Fruit fly (Drosophila melanogaster) whole organism, embryonic: ENCODE measurements around the gene Pvf1.
A peak's percentile ranks its signal among the peaks of the same experiment; 100 is the strongest.

ENCODE experiments used
- ATbp ChIP-seq: fragments of 200-800 bp; sonication (Bioruptor generic); optimal IDR thresholded peaks from 2 replicates; lab custom pipeline; 2017; ENCODE audit warnings: missing biosample characterization, mild to moderate bottlenecking, missing genetic modification characterization, missing genetic modification reagents
- Blimp-1 ChIP-seq: fragments of 200-800 bp; sonication (Bioruptor generic); optimal IDR thresholded peaks from 3 replicates; lab custom pipeline; 2018; ENCODE audit warnings: missing biosample characterization, missing genetic modification characterization, mild to moderate bottlenecking, moderate library complexity, missing genetic modification reagents
- CG10321 ChIP-seq: fragments of 200-800 bp; sonication (Bioruptor generic); IDR thresholded peaks from 2 replicates; pipeline ENCODE4 v1.3.6; 2022; ENCODE audit warnings: missing biosample characterization, missing genetic modification characterization
- CG10565 ChIP-seq: fragments of 200-800 bp; sonication (Bioruptor generic); optimal IDR thresholded peaks from 3 replicates; lab custom pipeline; 2016; ENCODE audit warnings: missing biosample characterization, mild to moderate bottlenecking, missing genetic modification characterization
- CG10654 ChIP-seq: fragments of 200-800 bp; sonication (Bioruptor generic); optimal IDR thresholded peaks from 2 replicates; lab custom pipeline; 2016; ENCODE audit warnings: missing biosample characterization, missing genetic modification characterization
- CG11504 ChIP-seq: fragments of 200-800 bp; sonication (Bioruptor generic); optimal IDR thresholded peaks from 3 replicates; lab custom pipeline; 2019; ENCODE audit warnings: missing biosample characterization, mild to moderate bottlenecking, missing genetic modification characterization, moderate library complexity
- CG15269 ChIP-seq: fragments of 200-800 bp; sonication (Bioruptor generic); optimal IDR thresholded peaks from 2 replicates; lab custom pipeline; 2018; ENCODE audit warnings: missing biosample characterization, mild to moderate bottlenecking, missing genetic modification characterization, moderate library complexity
- CG1647 ChIP-seq: fragments of 200-800 bp; sonication (Bioruptor generic); optimal IDR thresholded peaks from 3 replicates; lab custom pipeline; 2016; ENCODE audit warnings: missing biosample characterization, missing genetic modification characterization
- CG30403 ChIP-seq: fragments of 200-800 bp; sonication (Bioruptor generic); optimal IDR thresholded peaks from 3 replicates; lab custom pipeline; 2016; ENCODE audit warnings: missing biosample characterization, missing genetic modification characterization
- CG31388 ChIP-seq: fragments of 200-800 bp; sonication (Bioruptor generic); optimal IDR thresholded peaks from 2 replicates; lab custom pipeline; 2016; ENCODE audit warnings: missing biosample characterization, missing genetic modification characterization
- CG3163 ChIP-seq: fragments of 200-800 bp; sonication (Bioruptor generic); optimal IDR thresholded peaks from 3 replicates; lab custom pipeline; 2016; ENCODE audit warnings: missing biosample characterization, missing genetic modification characterization
- CG33213 ChIP-seq: fragments of 200-800 bp; sonication (Bioruptor generic); optimal IDR thresholded peaks from 3 replicates; lab custom pipeline; 2016; ENCODE audit warnings: missing biosample characterization, missing genetic modification characterization
- CG34224 ChIP-seq: fragments of 200-800 bp; sonication (Bioruptor generic); IDR thresholded peaks from 3 replicates; pipeline ENCODE4 v1.3.6; 2022; ENCODE audit warnings: missing biosample characterization, missing genetic modification characterization; ENCODE audit not compliant: partially characterized antibody
- CG3726 ChIP-seq: fragments of 200-800 bp; sonication (Bioruptor generic); IDR thresholded peaks from 3 replicates; pipeline ENCODE4, ENCODE4 v1.3.6; 2022; ENCODE audit warnings: missing biosample characterization, missing genetic modification characterization
- CG5245 ChIP-seq: fragments of 200-800 bp; sonication (Bioruptor generic); optimal IDR thresholded peaks from 3 replicates; lab custom pipeline; 2016; ENCODE audit warnings: missing biosample characterization, missing genetic modification characterization
- CG7839 ChIP-seq: fragments of 200-800 bp; sonication (Bioruptor generic); optimal IDR thresholded peaks from 3 replicates; lab custom pipeline; 2018; ENCODE audit warnings: missing biosample characterization, mild to moderate bottlenecking, missing genetic modification characterization, moderate library complexity
- CG9437 ChIP-seq: fragments of 200-800 bp; sonication (Bioruptor generic); optimal IDR thresholded peaks from 2 replicates; lab custom pipeline; 2018; ENCODE audit warnings: missing biosample characterization, mild to moderate bottlenecking, missing genetic modification characterization
- Chrac-16 ChIP-seq: fragments of 200-800 bp; sonication (Bioruptor generic); optimal IDR thresholded peaks from 3 replicates; lab custom pipeline; 2016; ENCODE audit warnings: missing biosample characterization, missing genetic modification characterization
- D ChIP-seq, 2 experiments: fragments of 200-800 bp in 1 of 2; fragments of >200 bp in 1 of 2; sonication (Bioruptor generic) in 1 of 2; optimal IDR thresholded peaks; 2 replicates in 1 of 2; 3 replicates in 1 of 2; lab custom pipeline; 2017; ENCODE audit warnings: mild to moderate bottlenecking in 1 of 2, missing biosample characterization in 1 of 2, missing genetic modification characterization in 1 of 2, missing genetic modification reagents in 1 of 2
- Dip3 ChIP-seq: fragments of 200-800 bp; sonication (Bioruptor generic); optimal IDR thresholded peaks from 3 replicates; lab custom pipeline; 2016; ENCODE audit warnings: missing biosample characterization, missing genetic modification characterization
- Dll ChIP-seq: fragments of 200-800 bp; sonication (Bioruptor generic); IDR thresholded peaks from 4 replicates; pipeline ENCODE4 v1.3.6; 2022; ENCODE audit warnings: missing biosample characterization, missing genetic modification characterization; ENCODE audit not compliant: partially characterized antibody
- Eip74EF ChIP-seq, 2 experiments: fragments of 200-800 bp in 1 of 2; fragments of >200 bp in 1 of 2; sonication (Bioruptor generic) in 1 of 2; optimal IDR thresholded peaks; 2 replicates each; lab custom pipeline; 2017 to 2019; ENCODE audit warnings: missing biosample characterization in 2 of 2, missing genetic modification characterization in 2 of 2, mild to moderate bottlenecking in 1 of 2, moderate library complexity in 1 of 2
- Fer2 ChIP-seq: fragments of 200-800 bp; sonication (Bioruptor generic); optimal IDR thresholded peaks from 2 replicates; lab custom pipeline; 2018; ENCODE audit warnings: missing biosample characterization, mild to moderate bottlenecking, missing genetic modification characterization, moderate library complexity
- Gug ChIP-seq: fragments of 200-800 bp; sonication (Bioruptor generic); IDR thresholded peaks from 4 replicates; pipeline ENCODE4 v1.3.6; 2022; ENCODE audit warnings: missing biosample characterization, missing genetic modification characterization
- Hey ChIP-seq: fragments of 200-800 bp; sonication (Bioruptor generic); optimal IDR thresholded peaks from 3 replicates; lab custom pipeline; 2018; ENCODE audit warnings: missing biosample characterization, mild to moderate bottlenecking, missing genetic modification characterization
- MESR4 ChIP-seq: fragments of 200-800 bp; sonication (Bioruptor generic); optimal IDR thresholded peaks from 2 replicates; lab custom pipeline; 2018; ENCODE audit warnings: missing biosample characterization, mild to moderate bottlenecking, missing genetic modification characterization, moderate library complexity
- MTF-1 ChIP-seq: fragments of 200-800 bp; sonication (Bioruptor generic); optimal IDR thresholded peaks from 2 replicates; lab custom pipeline; 2018; ENCODE audit warnings: missing biosample characterization, mild to moderate bottlenecking, missing genetic modification characterization, borderline replicate concordance
- Mes4 ChIP-seq: fragments of 200-800 bp; sonication (Bioruptor generic); optimal IDR thresholded peaks from 2 replicates; lab custom pipeline; 2016; ENCODE audit warnings: missing biosample characterization, missing genetic modification characterization
- Myb ChIP-seq: fragments of 200-800 bp; sonication (Bioruptor generic); optimal IDR thresholded peaks from 2 replicates; lab custom pipeline; 2016; ENCODE audit warnings: missing biosample characterization, missing genetic modification characterization
- Nf-YB ChIP-seq: fragments of 200-800 bp; sonication (Bioruptor generic); optimal IDR thresholded peaks from 3 replicates; lab custom pipeline; 2019; ENCODE audit warnings: missing biosample characterization, mild to moderate bottlenecking, missing genetic modification characterization, moderate library complexity
- PHDP ChIP-seq: fragments of 200-800 bp; sonication (Bioruptor generic); optimal IDR thresholded peaks from 3 replicates; lab custom pipeline; 2018; ENCODE audit warnings: missing biosample characterization, mild to moderate bottlenecking, missing genetic modification characterization, moderate library complexity
- Sry-δ ChIP-seq: fragments of 200-800 bp; sonication (Bioruptor generic); optimal IDR thresholded peaks from 2 replicates; lab custom pipeline; 2016; ENCODE audit warnings: missing biosample characterization, missing genetic modification characterization
- bigmax ChIP-seq: fragments of 200-800 bp; sonication (Bioruptor generic); optimal IDR thresholded peaks from 2 replicates; lab custom pipeline; 2018; ENCODE audit warnings: missing biosample characterization, mild to moderate bottlenecking, missing genetic modification characterization
- btn ChIP-seq: fragments of 200-800 bp; sonication (Bioruptor generic); optimal IDR thresholded peaks from 2 replicates; lab custom pipeline; 2016; ENCODE audit warnings: missing biosample characterization, missing genetic modification characterization
- esg ChIP-seq: fragments of 200-800 bp; sonication (Bioruptor generic); conservative IDR thresholded peaks from 2 replicates; pipeline ENCODE4 v1.3.6; 2022; ENCODE audit warnings: missing biosample characterization, missing genetic modification characterization
- gem ChIP-seq: fragments of 200-800 bp; sonication (Bioruptor generic); optimal IDR thresholded peaks from 2 replicates; lab custom pipeline; 2019; ENCODE audit warnings: missing biosample characterization, mild to moderate bottlenecking, missing genetic modification characterization, moderate library complexity
- lbe ChIP-seq: fragments of 200-800 bp; sonication (Bioruptor generic); optimal IDR thresholded peaks from 2 replicates; lab custom pipeline; 2016; ENCODE audit warnings: missing biosample characterization, mild to moderate bottlenecking, missing genetic modification characterization
- lilli ChIP-seq: fragments of 200-800 bp; sonication (Bioruptor generic); optimal IDR thresholded peaks from 3 replicates; lab custom pipeline; 2016; ENCODE audit warnings: missing biosample characterization, missing genetic modification characterization
- luna ChIP-seq: fragments of 200-800 bp; sonication (Bioruptor generic); optimal IDR thresholded peaks from 2 replicates; lab custom pipeline; 2016; ENCODE audit warnings: missing biosample characterization, missing genetic modification characterization
- nerfin-2 ChIP-seq: fragments of 200-800 bp; sonication (Bioruptor generic); IDR thresholded peaks from 2 replicates; pipeline ENCODE4 v1.3.6; 2022; ENCODE audit warnings: missing biosample characterization, missing genetic modification characterization; ENCODE audit not compliant: partially characterized antibody
- sisA ChIP-seq: fragments of 200-800 bp; sonication (Bioruptor generic); IDR thresholded peaks from 2 replicates; pipeline ENCODE4 v1.3.6; 2022; ENCODE audit warnings: missing biosample characterization, missing genetic modification characterization
- sqz ChIP-seq: fragments of 200-800 bp; sonication (Bioruptor generic); optimal IDR thresholded peaks from 3 replicates; lab custom pipeline; 2018; ENCODE audit warnings: missing biosample characterization, mild to moderate bottlenecking, missing genetic modification characterization
- tin ChIP-seq: fragments of 200-800 bp; sonication (Bioruptor generic); optimal IDR thresholded peaks from 3 replicates; lab custom pipeline; 2016; ENCODE audit warnings: missing biosample characterization, missing genetic modification characterization
- tup ChIP-seq: fragments of 200-800 bp; sonication (Bioruptor generic); optimal IDR thresholded peaks from 2 replicates; lab custom pipeline; 2016; ENCODE audit warnings: missing biosample characterization, mild to moderate bottlenecking, missing genetic modification characterization, moderate library complexity
- tx ChIP-seq: fragments of 200-800 bp; sonication (Bioruptor generic); optimal IDR thresholded peaks from 2 replicates; lab custom pipeline; 2016; ENCODE audit warnings: missing biosample characterization, missing genetic modification characterization
- vvl ChIP-seq: fragments of 200-800 bp; sonication (Bioruptor generic); IDR thresholded peaks from 2 replicates; pipeline ENCODE4 v1.3.6; 2022; ENCODE audit warnings: missing biosample characterization, missing genetic modification characterization
- z ChIP-seq: fragments of 200-800 bp; sonication (Bioruptor generic); IDR thresholded peaks from 3 replicates; pipeline ENCODE4 v1.3.6; 2022; ENCODE audit warnings: missing biosample characterization, missing genetic modification characterization

Gene Pvf1

dm6 chrX:18843229-18844033 is 10.9 kb downstream of the Pvf1 start, which contains the start of gene htk (continued):
- TF ChIP-seq Sry-δ (GFP tag; lab: Kevin White, UChicago), result peak; percentile 99
- TF ChIP-seq esg (GFP tag; lab: Robert Waterston, UW), result peak; percentile 22; the same call in 1 of the 2 replicates
- TF ChIP-seq CG9437 (GFP tag; lab: Kevin White, UChicago), result peak; percentile 24
- TF ChIP-seq D (optimal IDR thresholded peaks at IDR 0.05; lab: Kevin White, UChicago), result no peak
- TF ChIP-seq D (GFP tag; optimal IDR thresholded peaks at IDR 0.05; lab: Kevin White, UChicago), result no peak
- peak; percentile 28 for TF ChIP-seq Blimp-1 (GFP tag; lab: Kevin White, UChicago)
- TF ChIP-seq Gug, result peak; percentile 58; the same call in 3 of the 4 replicates
- peak; percentile 80 for TF ChIP-seq lilli (GFP tag; lab: Kevin White, UChicago)
- TF ChIP-seq Dip3, result peak; percentile 15
- peak; percentile 82 for TF ChIP-seq CG34224
- peak; percentile 65 for TF ChIP-seq CG10654 (GFP tag; lab: Kevin White, UChicago)
- peak; percentile 27 for TF ChIP-seq tx (GFP tag; lab: Kevin White, UChicago)
- TF ChIP-seq CG31388 (GFP tag; lab: Kevin White, UChicago), result peak; percentile 41
- TF ChIP-seq btn (GFP tag; lab: Kevin White, UChicago), result peak; percentile 23
- TF ChIP-seq CG5245 (GFP tag; lab: Kevin White, UChicago), result peak; percentile 83
- peak; percentile 82 for TF ChIP-seq Chrac-16
- peak; percentile 66 for TF ChIP-seq CG3163 (GFP tag; lab: Kevin White, UChicago)
- TF ChIP-seq CG10565 (GFP tag; lab: Kevin White, UChicago), result no peak
- TF ChIP-seq CG30403 (GFP tag; lab: Kevin White, UChicago), result peak; percentile 75
- TF ChIP-seq MTF-1, result peak; percentile 70
- TF ChIP-seq Myb (GFP tag; lab: Kevin White, UChicago), result peak; percentile 71
- peak; percentile 64 for TF ChIP-seq Mes4 (GFP tag; lab: Kevin White, UChicago)
- no peak; the same call in 2 of the 3 replicates for TF ChIP-seq z (GFP tag; lab: Robert Waterston, UW)
- TF ChIP-seq CG10321 (GFP tag; lab: Robert Waterston, UW), result no peak
- peak; percentile 52 for TF ChIP-seq CG15269 (tag; lab: Kevin White, UChicago)
- peak; percentile 92 for TF ChIP-seq MESR4 (GFP tag; lab: Kevin White, UChicago)
- TF ChIP-seq CG1647 (GFP tag; lab: Kevin White, UChicago), result peak; percentile 2
- TF ChIP-seq sisA, result peak; percentile 71
- TF ChIP-seq vvl (GFP tag; lab: Robert Waterston, UW), result peak; percentile 88
- TF ChIP-seq tup, result peak; percentile 5
- peak; percentile 56 for TF ChIP-seq ATbp (GFP tag; lab: Kevin White, UChicago)
- peak; percentile 34 for TF ChIP-seq luna (GFP tag; lab: Kevin White, UChicago)
- TF ChIP-seq CG11504, result peak; percentile 61
- TF ChIP-seq bigmax (GFP tag; lab: Kevin White, UChicago), result no peak
- TF ChIP-seq CG7839 (tag; lab: Kevin White, UChicago), result peak; percentile 70
- TF ChIP-seq Eip74EF (GFP tag; optimal IDR thresholded peaks at IDR 0.05; lab: Kevin White, UChicago), result no peak
- TF ChIP-seq CG3726 (GFP tag; lab: Robert Waterston, UW), result no peak
- TF ChIP-seq sqz, result no peak
- TF ChIP-seq gem (tag; lab: Kevin White, UChicago), result peak; percentile 60
- TF ChIP-seq Nf-YB, result peak; percentile 13
- TF ChIP-seq CG33213 (GFP tag; lab: Kevin White, UChicago), result peak; percentile 80
- peak; percentile 24 for TF ChIP-seq Fer2
- peak; percentile 76 for TF ChIP-seq tin (GFP tag; lab: Kevin White, UChicago)
- peak; percentile 44 for TF ChIP-seq PHDP (tag; lab: Kevin White, UChicago)
- TF ChIP-seq lbe, result peak; percentile 25
- peak; percentile 70; the same call in 1 of the 2 replicates for TF ChIP-seq nerfin-2 (GFP tag; lab: Robert Waterston, UW)
- no peak for TF ChIP-seq Hey (tag; lab: Kevin White, UChicago)
- peak; percentile 85 for TF ChIP-seq Dll (GFP tag; lab: Robert Waterston, UW)
